Fruit fly (Drosophila melanogaster) whole organism, embryonic: ENCODE results near the gene mRpL17.

Source experiments
- Abd-B ChIP-seq: fragments of 200-800 bp; sonication (Bioruptor generic); optimal IDR thresholded peaks from 2 replicates; lab custom pipeline; 2018; ENCODE audit warnings: missing biosample characterization, mild to moderate bottlenecking, missing genetic modification characterization, moderate library complexity
- Ada2b ChIP-seq: fragments of 200-800 bp; sonication (Bioruptor generic); IDR thresholded peaks from 2 replicates; pipeline ENCODE4 v1.3.6; 2022; ENCODE audit warnings: missing biosample characterization, missing genetic modification characterization
- Bteb2 ChIP-seq: fragments of 200-800 bp; sonication (Bioruptor generic); optimal IDR thresholded peaks from 2 replicates; lab custom pipeline; 2016; ENCODE audit warnings: missing biosample characterization, missing genetic modification characterization
- CG11093 ChIP-seq: fragments of 200-800 bp; sonication (Bioruptor generic); IDR thresholded peaks from 3 replicates; pipeline ENCODE4 v1.3.6; 2022; ENCODE audit warnings: missing biosample characterization, missing genetic modification characterization
- CG12071 ChIP-seq: fragments of 200-800 bp; sonication (Bioruptor generic); optimal IDR thresholded peaks from 3 replicates; lab custom pipeline; 2018; ENCODE audit warnings: missing biosample characterization, mild to moderate bottlenecking, missing genetic modification characterization
- CG13287 ChIP-seq: fragments of 200-800 bp; sonication (Bioruptor generic); IDR thresholded peaks from 2 replicates; pipeline ENCODE4 v1.3.6; 2022; ENCODE audit warnings: missing biosample characterization, missing genetic modification characterization; ENCODE audit not compliant: partially characterized antibody
- CG13775 ChIP-seq: fragments of 200-800 bp; sonication (Bioruptor generic); optimal IDR thresholded peaks from 3 replicates; lab custom pipeline; 2017; ENCODE audit warnings: missing biosample characterization, mild to moderate bottlenecking, missing genetic modification characterization
- CG15011 ChIP-seq: fragments of 200-800 bp; sonication (Bioruptor generic); optimal IDR thresholded peaks from 3 replicates; lab custom pipeline; 2018; ENCODE audit warnings: missing biosample characterization, mild to moderate bottlenecking, missing genetic modification characterization
- CG16813 ChIP-seq: fragments of 200-800 bp; sonication (Bioruptor generic); IDR thresholded peaks from 3 replicates; pipeline ENCODE4 v1.3.6; 2022; ENCODE audit warnings: missing biosample characterization, missing genetic modification characterization; ENCODE audit not compliant: partially characterized antibody
- CG17829 ChIP-seq: fragments of 200-800 bp; optimal IDR thresholded peaks from 2 replicates; lab custom pipeline; 2019; ENCODE audit warnings: missing biosample characterization, mild to moderate bottlenecking, missing genetic modification characterization, moderate library complexity
- CG18599 ChIP-seq: fragments of 200-800 bp; sonication (Bioruptor generic); optimal IDR thresholded peaks from 3 replicates; lab custom pipeline; 2017; ENCODE audit warnings: missing biosample characterization, missing genetic modification characterization, mild to moderate bottlenecking, moderate library complexity, missing genetic modification reagents
- CG2116 ChIP-seq: fragments of 200-800 bp; sonication (Bioruptor generic); optimal IDR thresholded peaks from 3 replicates; lab custom pipeline; 2018; ENCODE audit warnings: missing biosample characterization, mild to moderate bottlenecking, missing genetic modification characterization
- CG2889 ChIP-seq: fragments of 200-800 bp; sonication (Bioruptor generic); IDR thresholded peaks from 3 replicates; pipeline ENCODE4 v1.3.6; 2022; ENCODE audit warnings: missing biosample characterization, missing genetic modification characterization
- CG33557 ChIP-seq: fragments of 200-800 bp; sonication (Bioruptor generic); optimal IDR thresholded peaks from 2 replicates; lab custom pipeline; 2019; ENCODE audit warnings: missing biosample characterization, mild to moderate bottlenecking, missing genetic modification characterization, moderate library complexity
- CG34224 ChIP-seq: fragments of 200-800 bp; sonication (Bioruptor generic); IDR thresholded peaks from 3 replicates; pipeline ENCODE4 v1.3.6; 2022; ENCODE audit warnings: missing biosample characterization, missing genetic modification characterization; ENCODE audit not compliant: partially characterized antibody
- CG4404 ChIP-seq: fragments of 200-800 bp; sonication (Bioruptor generic); IDR thresholded peaks from 2 replicates; pipeline ENCODE4 v1.3.6; 2022; ENCODE audit warnings: missing biosample characterization, missing genetic modification characterization
- CG4617 ChIP-seq: fragments of 200-800 bp; sonication (Bioruptor generic); optimal IDR thresholded peaks from 3 replicates; lab custom pipeline; 2016; ENCODE audit warnings: missing biosample characterization, missing genetic modification characterization, borderline replicate concordance
- CG5180 ChIP-seq: fragments of 200-800 bp; sonication (Bioruptor generic); optimal IDR thresholded peaks from 3 replicates; lab custom pipeline; 2017; ENCODE audit warnings: missing biosample characterization, missing genetic modification characterization, mild to moderate bottlenecking, moderate library complexity, missing genetic modification reagents
- CG5245 ChIP-seq: fragments of 200-800 bp; sonication (Bioruptor generic); optimal IDR thresholded peaks from 3 replicates; lab custom pipeline; 2016; ENCODE audit warnings: missing biosample characterization, missing genetic modification characterization
- CG6254 ChIP-seq: fragments of 200-800 bp; sonication (Bioruptor generic); optimal IDR thresholded peaks from 3 replicates; lab custom pipeline; 2017; ENCODE audit warnings: mild to moderate bottlenecking, missing biosample characterization, missing genetic modification reagents, missing genetic modification characterization
- CG8089 ChIP-seq: fragments of 200-800 bp; sonication (Bioruptor generic); optimal IDR thresholded peaks from 3 replicates; lab custom pipeline; 2016; ENCODE audit warnings: missing biosample characterization, missing genetic modification characterization
- CG9876 ChIP-seq: fragments of 200-800 bp; sonication (Bioruptor generic); optimal IDR thresholded peaks from 2 replicates; lab custom pipeline; 2016; ENCODE audit warnings: missing biosample characterization, missing genetic modification characterization
- Camta ChIP-seq: fragments of 200-800 bp; sonication (Bioruptor generic); optimal IDR thresholded peaks from 2 replicates; lab custom pipeline; 2016; ENCODE audit warnings: missing biosample characterization, missing genetic modification characterization
- Doc3 ChIP-seq: fragments of 200-800 bp; sonication (Bioruptor generic); IDR thresholded peaks from 3 replicates; pipeline ENCODE4 v1.3.6; 2022; ENCODE audit warnings: missing biosample characterization, missing genetic modification characterization; ENCODE audit not compliant: partially characterized antibody
- H2.0 ChIP-seq: fragments of 200-800 bp; sonication (Bioruptor generic); IDR thresholded peaks from 2 replicates; pipeline ENCODE4 v1.3.6; 2022; ENCODE audit warnings: missing biosample characterization, missing genetic modification characterization
- HLH54F ChIP-seq: fragments of 200-800 bp; sonication (Bioruptor generic); optimal IDR thresholded peaks from 3 replicates; lab custom pipeline; 2016; ENCODE audit warnings: missing biosample characterization, missing genetic modification characterization
- Hey ChIP-seq: fragments of 200-800 bp; sonication (Bioruptor generic); optimal IDR thresholded peaks from 3 replicates; lab custom pipeline; 2018; ENCODE audit warnings: missing biosample characterization, mild to moderate bottlenecking, missing genetic modification characterization
- Hr39 ChIP-seq: fragments of >200 bp; optimal IDR thresholded peaks from 2 replicates; lab custom pipeline; 2017
- Med ChIP-seq: fragments of 200-800 bp; sonication (Bioruptor generic); peaks from one replicate; lab custom pipeline; 2016; ENCODE audit warnings: missing biosample characterization, missing genetic modification characterization, mild to moderate bottlenecking, inconsistent platforms, moderate library complexity
- Six4 ChIP-seq: fragments of 200-800 bp; sonication (Bioruptor generic); optimal IDR thresholded peaks from 2 replicates; lab custom pipeline; 2016; ENCODE audit warnings: missing biosample characterization, missing genetic modification characterization
- Ssrp ChIP-seq: fragments of 200-800 bp; sonication (Bioruptor generic); optimal IDR thresholded peaks from 2 replicates; lab custom pipeline; 2018; ENCODE audit warnings: missing biosample characterization, mild to moderate bottlenecking, missing genetic modification characterization, moderate library complexity
- bbx ChIP-seq: fragments of 200-800 bp; sonication (Bioruptor generic); IDR thresholded peaks from 2 replicates; pipeline ENCODE4 v1.3.6; 2022; ENCODE audit warnings: missing biosample characterization, missing genetic modification characterization; ENCODE audit not compliant: partially characterized antibody
- cato ChIP-seq: fragments of 200-800 bp; sonication (Bioruptor generic); optimal IDR thresholded peaks from 2 replicates; lab custom pipeline; 2016; ENCODE audit warnings: missing biosample characterization, missing genetic modification characterization, borderline replicate concordance
- dati ChIP-seq: fragments of 200-800 bp; sonication (Bioruptor generic); IDR thresholded peaks from 2 replicates; pipeline ENCODE4 v1.3.6; 2022; ENCODE audit warnings: missing biosample characterization, missing genetic modification characterization
- dm ChIP-seq: fragments of 200-800 bp; sonication (Bioruptor generic); optimal IDR thresholded peaks from 3 replicates; lab custom pipeline; 2016; ENCODE audit warnings: missing biosample characterization, missing genetic modification characterization
- dmrt99B ChIP-seq: fragments of 200-800 bp; sonication (Bioruptor generic); optimal IDR thresholded peaks from 2 replicates; lab custom pipeline; 2018; ENCODE audit warnings: missing biosample characterization, mild to moderate bottlenecking, missing genetic modification characterization, moderate library complexity
- fd96Cb ChIP-seq: fragments of 200-800 bp; sonication (Bioruptor generic); optimal IDR thresholded peaks from 2 replicates; lab custom pipeline; 2018; ENCODE audit warnings: missing biosample characterization, mild to moderate bottlenecking, missing genetic modification characterization, moderate library complexity
- gfzf ChIP-seq: fragments of 200-800 bp; sonication (Bioruptor generic); optimal IDR thresholded peaks from 2 replicates; lab custom pipeline; 2016; ENCODE audit warnings: missing biosample characterization, mild to moderate bottlenecking, missing genetic modification characterization, moderate library complexity
- jing ChIP-seq: fragments of 200-800 bp; sonication (Bioruptor generic); optimal IDR thresholded peaks from 2 replicates; lab custom pipeline; 2018; ENCODE audit warnings: missing biosample characterization, mild to moderate bottlenecking, missing genetic modification characterization
- klu ChIP-seq: fragments of 200-800 bp; sonication (Bioruptor generic); IDR thresholded peaks from 2 replicates; pipeline ENCODE4 v1.3.6; 2022; ENCODE audit warnings: missing biosample characterization, missing genetic modification characterization
- nerfin-1 ChIP-seq: fragments of 200-800 bp; sonication (Bioruptor generic); optimal IDR thresholded peaks from 3 replicates; lab custom pipeline; 2019; ENCODE audit warnings: missing biosample characterization, mild to moderate bottlenecking, missing genetic modification characterization, moderate library complexity
- pb ChIP-seq: fragments of 200-800 bp; sonication (Bioruptor generic); optimal IDR thresholded peaks from 3 replicates; lab custom pipeline; 2016; ENCODE audit warnings: missing biosample characterization, missing genetic modification characterization
- pita ChIP-seq: fragments of 200-800 bp; sonication (Bioruptor generic); optimal IDR thresholded peaks from 2 replicates; lab custom pipeline; 2017; ENCODE audit warnings: missing biosample characterization, mild to moderate bottlenecking, missing genetic modification characterization
- run ChIP-seq: fragments of 200-800 bp; sonication (Bioruptor generic); optimal IDR thresholded peaks from 3 replicates; lab custom pipeline; 2018; ENCODE audit warnings: missing biosample characterization, mild to moderate bottlenecking, missing genetic modification characterization
- shn ChIP-seq: fragments of 200-800 bp; sonication (Bioruptor generic); optimal IDR thresholded peaks from 3 replicates; lab custom pipeline; 2016; ENCODE audit warnings: missing biosample characterization, missing genetic modification characterization
- sna ChIP-seq: fragments of 200-800 bp; sonication (Bioruptor generic); IDR thresholded peaks from 2 replicates; pipeline ENCODE4 v1.3.6; 2022; ENCODE audit warnings: missing biosample characterization, missing genetic modification characterization; ENCODE audit not compliant: partially characterized antibody
- sug ChIP-seq: fragments of 200-800 bp; optimal IDR thresholded peaks from 2 replicates; lab custom pipeline; 2019; ENCODE audit warnings: missing biosample characterization, mild to moderate bottlenecking, missing genetic modification characterization, moderate library complexity
- vnd ChIP-seq: fragments of 200-800 bp; sonication (Bioruptor generic); IDR thresholded peaks from 3 replicates; pipeline ENCODE4 v1.3.6; 2022; ENCODE audit warnings: missing biosample characterization, missing genetic modification characterization; ENCODE audit not compliant: partially characterized antibody
- yki ChIP-seq: fragments of >200 bp; optimal IDR thresholded peaks from 3 replicates; lab custom pipeline; 2018

Gene mRpL17

dm6 chr3L:248226-248758 is 16.3 kb upstream of the mRpL17 start:
- TF ChIP-seq shn (GFP tag; lab: Kevin White, UChicago) (no peak), vnd (GFP tag; lab: Robert Waterston, UW) (no peak), gfzf (GFP tag; lab: Kevin White, UChicago) (peak; percentile 23), Hey (tag; lab: Kevin White, UChicago) (no peak), CG9876 (GFP tag; lab: Kevin White, UChicago) (no peak), klu (GFP tag; lab: Robert Waterston, UW) (no peak), CG4617 (peak; percentile 6), nerfin-1 (no peak), HLH54F (GFP tag; lab: Kevin White, UChicago) (no peak), Doc3 (GFP tag; lab: Robert Waterston, UW) (no peak), pb (GFP tag; lab: Kevin White, UChicago) (no peak), Hr39 (lab: Kevin White, UChicago) (no peak), yki (lab: Kevin White, UChicago) (no peak), Ada2b (GFP tag; lab: Robert Waterston, UW) (no peak), CG2116 (GFP tag; lab: Kevin White, UChicago) (no peak), Ssrp (tag; lab: Kevin White, UChicago) (no peak), CG33557 (GFP tag; lab: Kevin White, UChicago) (no peak), CG6254 (GFP tag; lab: Kevin White, UChicago) (no peak), CG5180 (GFP tag; lab: Kevin White, UChicago) (peak; percentile 97), Med (GFP tag; lab: Kevin White, UChicago) (peak; percentile 20), bbx (GFP tag; lab: Robert Waterston, UW) (0 out of 2 replicates have a peak, but pooled peaks have one; percentile 40), CG2889 (GFP tag; lab: Robert Waterston, UW) (no peak), CG4404 (GFP tag; lab: Robert Waterston, UW) (no peak), Bteb2 (GFP tag; lab: Kevin White, UChicago) (no peak), CG16813 (no peak), CG5245 (no peak), pita (GFP tag; lab: Kevin White, UChicago) (peak; percentile 12), CG11093 (GFP tag; lab: Robert Waterston, UW) (no peak), Abd-B (GFP tag; lab: Kevin White, UChicago) (no peak), CG12071 (GFP tag; lab: Kevin White, UChicago) (no peak), fd96Cb (tag; lab: Kevin White, UChicago) (no peak), CG8089 (no peak), CG17829 (tag; lab: Kevin White, UChicago) (no peak), dati (GFP tag; lab: Robert Waterston, UW) (no peak), CG18599 (GFP tag; lab: Kevin White, UChicago) (no peak)

- peak; percentile 59; the same call in 1 of the 2 replicates for TF ChIP-seq H2.0
- TF ChIP-seq dm (GFP tag; lab: Kevin White, UChicago), result peak; percentile 89
- peak; percentile 96 for TF ChIP-seq CG13287 (GFP tag; lab: Robert Waterston, UW)
- TF ChIP-seq CG34224 (GFP tag; lab: Robert Waterston, UW), result peak; percentile 86
- TF ChIP-seq sna (GFP tag; lab: Robert Waterston, UW), result peak; percentile 85
- peak; percentile 74 for TF ChIP-seq sug (tag; lab: Kevin White, UChicago)
- TF ChIP-seq jing (GFP tag; lab: Kevin White, UChicago), result no peak
- no peak for TF ChIP-seq dmrt99B (tag; lab: Kevin White, UChicago)
- no peak for TF ChIP-seq CG15011 (GFP tag; lab: Kevin White, UChicago)
- peak; percentile 49 for TF ChIP-seq cato (GFP tag; lab: Kevin White, UChicago)
- TF ChIP-seq CG13775 (GFP tag; lab: Kevin White, UChicago), result peak; percentile 72
- TF ChIP-seq Six4 (GFP tag; lab: Kevin White, UChicago), result peak; percentile 73
- TF ChIP-seq Camta (GFP tag; lab: Kevin White, UChicago), result peak; percentile 50
- TF ChIP-seq run (tag; lab: Kevin White, UChicago), result no peak
These were observed 6.7 kb upstream of the mRpL17 start, which contains the start of the genes DIP2 and wac for dm6 chr3L:257618-258475. Gene DIP2 (minus strand): TSS chr3L:257954. Gene wac (plus strand): TSS chr3L:258176.
